Worm (Caenorhabditis elegans) whole organism, L3 larva: ENCODE measurements around the gene srx-33.
A peak's percentile ranks its signal among the peaks of the same experiment; 100 is the strongest.

Experiments
- R02D3.7 ChIP-seq: fragments of 150-350 bp; optimal IDR thresholded peaks from 2 replicates; lab custom pipeline; 2014; ENCODE audit warnings: missing biosample characterization, missing genetic modification characterization
- ZK546.5 ChIP-seq: sonication (generic microtip); optimal IDR thresholded peaks from 2 replicates; lab custom pipeline; 2017; ENCODE audit warnings: missing biosample characterization, missing genetic modification characterization
- ama-1 ChIP-seq: fragments of 150-350 bp; optimal IDR thresholded peaks from 2 replicates; lab custom pipeline; 2018
- ceh-28 ChIP-seq: fragments of 150-350 bp; optimal IDR thresholded peaks from 2 replicates; lab custom pipeline; 2014; ENCODE audit warnings: missing biosample characterization, missing genetic modification reagents, missing genetic modification characterization
- ceh-82 ChIP-seq: fragments of 150-350 bp; optimal IDR thresholded peaks from 2 replicates; lab custom pipeline; 2014; ENCODE audit warnings: missing biosample characterization, missing genetic modification characterization
- ceh-9 ChIP-seq: sonication (generic microtip); optimal IDR thresholded peaks from 2 replicates; lab custom pipeline; 2018; ENCODE audit warnings: missing biosample characterization, missing genetic modification characterization
- daf-12 ChIP-seq: fragments of 150-350 bp; optimal IDR thresholded peaks from 2 replicates; lab custom pipeline; 2014; ENCODE audit warnings: missing biosample characterization, missing genetic modification reagents, missing genetic modification characterization
- egl-27 ChIP-seq: sonication (generic microtip); optimal IDR thresholded peaks from 4 replicates; lab custom pipeline; 2017; ENCODE audit warnings: missing biosample characterization, missing genetic modification reagents, missing genetic modification characterization
- elt-2 ChIP-seq: sonication (generic microtip); optimal IDR thresholded peaks from 2 replicates; lab custom pipeline; 2016; ENCODE audit warnings: missing genetic modification reagents, mild to moderate bottlenecking, missing genetic modification characterization, missing compliant biosample characterization
- elt-3 ChIP-seq, 3 experiments: fragments of 150-350 bp in 1 of 3; sonication (generic microtip) in 2 of 3; optimal IDR thresholded peaks; 2 replicates in 2 of 3; 4 replicates in 1 of 3; lab custom pipeline; 2014 to 2017; ENCODE audit warnings: missing biosample characterization in 3 of 3, missing genetic modification characterization in 3 of 3
- eor-1 ChIP-seq, 2 experiments: fragments of 150-350 bp; optimal IDR thresholded peaks; 2 replicates each; lab custom pipeline; 2014 to 2018; ENCODE audit warnings: missing biosample characterization in 2 of 2, missing genetic modification characterization in 2 of 2
- fkh-10 ChIP-seq: sonication (generic microtip); optimal IDR thresholded peaks from 2 replicates; lab custom pipeline; 2017; ENCODE audit warnings: missing biosample characterization, missing genetic modification reagents, missing genetic modification characterization
- fkh-2 ChIP-seq: fragments of 150-350 bp; optimal IDR thresholded peaks from 2 replicates; lab custom pipeline; 2014; ENCODE audit warnings: missing biosample characterization, missing genetic modification reagents, missing genetic modification characterization
- fos-1 ChIP-seq: fragments of 150-350 bp; optimal IDR thresholded peaks from 2 replicates; lab custom pipeline; 2014; ENCODE audit warnings: missing biosample characterization, missing genetic modification characterization
- hmg-11 ChIP-seq: sonication (generic microtip); optimal IDR thresholded peaks from 2 replicates; lab custom pipeline; 2016; ENCODE audit warnings: missing genetic modification characterization, missing compliant biosample characterization
- jun-1 ChIP-seq: fragments of 150-350 bp; optimal IDR thresholded peaks from 2 replicates; lab custom pipeline; 2014; ENCODE audit warnings: missing biosample characterization, missing genetic modification reagents, missing genetic modification characterization
- lin-15B ChIP-seq: fragments of 150-350 bp; optimal IDR thresholded peaks from 2 replicates; lab custom pipeline; 2014; ENCODE audit warnings: missing biosample characterization, missing genetic modification characterization
- lin-39 ChIP-seq: fragments of 150-350 bp; optimal IDR thresholded peaks from 2 replicates; lab custom pipeline; 2018; ENCODE audit warnings: missing biosample characterization, missing genetic modification reagents, missing genetic modification characterization
- lsy-12 ChIP-seq: sonication (generic microtip); optimal IDR thresholded peaks from 2 replicates; lab custom pipeline; 2016; ENCODE audit warnings: mild to moderate bottlenecking, missing genetic modification characterization, missing compliant biosample characterization
- mdl-1 ChIP-seq: fragments of 150-350 bp; optimal IDR thresholded peaks from 2 replicates; lab custom pipeline; 2014; ENCODE audit warnings: missing biosample characterization, missing genetic modification characterization
- mml-1 ChIP-seq: fragments of 150-350 bp; sonication (generic microtip); optimal IDR thresholded peaks from 3 replicates; lab custom pipeline; 2014; ENCODE audit warnings: missing biosample characterization, missing genetic modification characterization
- nfya-1 ChIP-seq: sonication (generic microtip); optimal IDR thresholded peaks from 2 replicates; lab custom pipeline; 2017; ENCODE audit warnings: missing genetic modification characterization, mild to moderate bottlenecking, missing compliant biosample characterization, antibody characterized with exemption, moderate library complexity; ENCODE audit not compliant: insufficient read depth
- nhr-11 ChIP-seq: fragments of 150-350 bp; optimal IDR thresholded peaks from 2 replicates; lab custom pipeline; 2014; ENCODE audit warnings: missing biosample characterization, missing genetic modification characterization
- nhr-12 ChIP-seq: fragments of 150-350 bp; optimal IDR thresholded peaks from 2 replicates; lab custom pipeline; 2014; ENCODE audit warnings: missing biosample characterization, missing genetic modification characterization
- nhr-23 ChIP-seq: fragments of 150-350 bp; optimal IDR thresholded peaks from 2 replicates; lab custom pipeline; 2014; ENCODE audit warnings: missing biosample characterization, missing genetic modification reagents, missing genetic modification characterization
- nhr-237 ChIP-seq: fragments of 150-350 bp; optimal IDR thresholded peaks from 2 replicates; lab custom pipeline; 2014; ENCODE audit warnings: missing biosample characterization, missing genetic modification characterization
- nhr-25 ChIP-seq: sonication (generic microtip); optimal IDR thresholded peaks from 2 replicates; lab custom pipeline; 2017; ENCODE audit warnings: missing biosample characterization, missing genetic modification characterization
- nhr-28 ChIP-seq: fragments of 150-350 bp; optimal IDR thresholded peaks from 2 replicates; lab custom pipeline; 2014; ENCODE audit warnings: missing biosample characterization, missing genetic modification characterization
- nhr-43 ChIP-seq: sonication (generic microtip); optimal IDR thresholded peaks from 2 replicates; lab custom pipeline; 2016; ENCODE audit warnings: mild to moderate bottlenecking, missing genetic modification characterization, missing compliant biosample characterization; ENCODE audit not compliant: poor library complexity, severe bottlenecking
- nhr-67 ChIP-seq: fragments of 150-350 bp; optimal IDR thresholded peaks from 2 replicates; lab custom pipeline; 2014; ENCODE audit warnings: missing biosample characterization, missing genetic modification characterization
- nhr-76 ChIP-seq: fragments of 150-350 bp; sonication (generic microtip); optimal IDR thresholded peaks from 5 replicates; lab custom pipeline; 2014; ENCODE audit warnings: missing biosample characterization, missing genetic modification characterization
- nhr-77 ChIP-seq: fragments of 150-350 bp; optimal IDR thresholded peaks from 2 replicates; lab custom pipeline; 2014; ENCODE audit warnings: missing biosample characterization, missing genetic modification characterization
- pha-4 ChIP-seq: fragments of 150-350 bp; optimal IDR thresholded peaks from 2 replicates; lab custom pipeline; 2014; ENCODE audit warnings: missing biosample characterization, missing genetic modification reagents, missing genetic modification characterization
- pqm-1 ChIP-seq: fragments of 150-350 bp; optimal IDR thresholded peaks from 2 replicates; lab custom pipeline; 2017; ENCODE audit warnings: missing biosample characterization, missing genetic modification characterization, inconsistent platforms
- sea-2 ChIP-seq: fragments of 150-350 bp; sonication (generic microtip); optimal IDR thresholded peaks from 4 replicates; lab custom pipeline; 2014; ENCODE audit warnings: missing biosample characterization, missing genetic modification reagents, missing genetic modification characterization
- skn-1 ChIP-seq: fragments of 150-350 bp; optimal IDR thresholded peaks from 2 replicates; lab custom pipeline; 2014; ENCODE audit warnings: missing biosample characterization, missing genetic modification characterization
- snpc-4 ChIP-seq: fragments of 150-350 bp; optimal IDR thresholded peaks from 2 replicates; lab custom pipeline; 2014; ENCODE audit warnings: missing biosample characterization, missing genetic modification characterization
- tbx-2 ChIP-seq: sonication (generic microtip); optimal IDR thresholded peaks from 2 replicates; lab custom pipeline; 2016; ENCODE audit warnings: mild to moderate bottlenecking, missing genetic modification characterization, missing compliant biosample characterization
- unc-39 ChIP-seq: sonication (generic microtip); optimal IDR thresholded peaks from 4 replicates; lab custom pipeline; 2017; ENCODE audit warnings: missing biosample characterization, missing genetic modification characterization
- zag-1 ChIP-seq: fragments of 150-350 bp; optimal IDR thresholded peaks from 2 replicates; lab custom pipeline; 2014; ENCODE audit warnings: missing biosample characterization, missing genetic modification characterization
- ztf-4 ChIP-seq: fragments of 150-350 bp; optimal IDR thresholded peaks from 2 replicates; lab custom pipeline; 2014; ENCODE audit warnings: missing biosample characterization, missing genetic modification characterization

srx-33 gene

DNA sequence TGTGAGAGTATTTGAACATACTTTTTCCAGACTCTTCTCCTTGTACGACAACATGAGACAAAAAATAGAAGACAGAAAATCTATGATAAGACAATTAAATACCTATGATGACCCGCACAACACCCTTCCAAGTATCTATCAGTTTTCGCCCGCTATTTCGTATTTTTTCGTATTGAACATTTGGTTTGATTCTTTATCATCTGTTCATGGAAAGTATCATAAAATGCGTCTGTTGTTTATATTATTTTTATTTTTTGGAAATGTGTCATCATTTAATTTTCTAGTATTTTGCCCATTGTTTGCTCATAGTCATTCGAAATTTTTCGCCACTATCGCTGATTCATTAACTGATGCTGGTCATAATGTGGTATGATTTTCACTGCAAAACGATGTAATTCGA, 38.4 kb upstream of the srx-33 start, which contains the start of gene ugt-39:
Gene ugt-39, plus strand, starts transcription at position 54 of the 400 bp plus-strand sequence.
- TF ChIP-seq mml-1 (no peak), skn-1 (tag; lab: Kevin White, UChicago) (peak; percentile 38), ceh-9 (tag; lab: Kevin White, UChicago) (no peak), nhr-43 (no peak), snpc-4 (tag; lab: Kevin White, UChicago) (no peak), nhr-28 (no peak), nfya-1 (tag; lab: Kevin White, UChicago) (no peak), fkh-2 (tag; lab: Kevin White, UChicago) (no peak), elt-2 (peak; percentile 61), nhr-12 (tag; lab: Kevin White, UChicago) (no peak), mdl-1 (tag; lab: Kevin White, UChicago) (no peak), fkh-10 (GFP tag; lab: Kevin White, UChicago) (no peak), nhr-237 (tag; lab: Kevin White, UChicago) (no peak), pqm-1 (tag; lab: Kevin White, UChicago) (peak; percentile 69), lin-15B (tag; lab: Kevin White, UChicago) (no peak), zag-1 (no peak), nhr-11 (tag; lab: Kevin White, UChicago) (no peak), unc-39 (no peak), lin-39 (tag; lab: Kevin White, UChicago) (no peak), nhr-76 (tag; lab: Kevin White, UChicago) (no peak), eor-1 (tag; optimal IDR thresholded peaks at IDR 0.05; lab: Kevin White, UChicago) (no peak)
- TF ChIP-seq, all 47 proteins: peak for 3

ce11 chrV:7156079-7156478, 37.4 kb upstream of the srx-33 start, which contains the start of gene F10D2.10:
Gene F10D2.10 (minus strand): TSS chrV:7156179.
- TF ChIP-seq sea-2 (GFP tag; lab: Kevin White, UChicago) (no peak), nhr-25 (no peak), tbx-2 (tag; lab: Kevin White, UChicago) (no peak)
- TF ChIP-seq, all 47 proteins: peak for 0

- no peak for TF ChIP-seq fos-1
- TF ChIP-seq lin-15B (tag; lab: Kevin White, UChicago) = no peak
- no peak for TF ChIP-seq sea-2 (GFP tag; lab: Kevin White, UChicago)
- TF ChIP-seq daf-12 (tag; lab: Kevin White, UChicago) = no peak
- TF ChIP-seq pha-4 (tag; lab: Kevin White, UChicago) = no peak
- TF ChIP-seq lin-39 (tag; lab: Kevin White, UChicago) = no peak
- no peak for TF ChIP-seq nhr-76 (tag; lab: Kevin White, UChicago)
- TF ChIP-seq nhr-77 (tag; lab: Kevin White, UChicago) = no peak
- TF ChIP-seq ztf-4 (tag; lab: Kevin White, UChicago) = no peak
- TF ChIP-seq nfya-1 (tag; lab: Kevin White, UChicago) = no peak
- TF ChIP-seq nhr-67 (tag; lab: Kevin White, UChicago) = no peak
- TF ChIP-seq ceh-28 (tag; lab: Kevin White, UChicago) = no peak
- no peak for TF ChIP-seq nhr-28
- no peak for TF ChIP-seq ceh-9 (tag; lab: Kevin White, UChicago)
- TF ChIP-seq eor-1 (tag; optimal IDR thresholded peaks at IDR 0.05; lab: Kevin White, UChicago) = no peak
- no peak for TF ChIP-seq mdl-1 (tag; lab: Kevin White, UChicago)
- TF ChIP-seq R02D3.7 = no peak
- TF ChIP-seq, all 47 proteins: peak for 0
Measured at ce11 chrV:7153046-7153445, 34.4 kb upstream of the srx-33 start, which contains the start of gene fat-7. Gene fat-7 (minus strand): TSS chrV:7153146.

ce11 chrV:7150570-7150969, 31.9 kb upstream of the srx-33 start, which contains the start of gene F10D2.8:
Gene F10D2.8 (minus strand): TSS chrV:7150714.
- TF ChIP-seq eor-1 (tag; optimal IDR thresholded peaks at IDR 0.05; lab: Kevin White, UChicago) (no peak), ceh-82 (tag; lab: Kevin White, UChicago) (no peak), nhr-237 (tag; lab: Kevin White, UChicago) (no peak), fkh-10 (GFP tag; lab: Kevin White, UChicago) (no peak), pqm-1 (tag; lab: Kevin White, UChicago) (peak; percentile 95), nfya-1 (tag; lab: Kevin White, UChicago) (no peak), elt-3 (tag; optimal IDR thresholded peaks at IDR 0.05; lab: Kevin White, UChicago) (no peak), ama-1 (no peak), zag-1 (no peak), snpc-4 (tag; lab: Kevin White, UChicago) (no peak), nhr-23 (tag; lab: Kevin White, UChicago) (no peak), jun-1 (tag; lab: Kevin White, UChicago) (peak; percentile 21), egl-27 (tag; lab: Kevin White, UChicago) (no peak), lin-39 (tag; lab: Kevin White, UChicago) (no peak), ceh-9 (tag; lab: Kevin White, UChicago) (no peak), pha-4 (tag; lab: Kevin White, UChicago) (peak; percentile 35), unc-39 (no peak), fos-1 (no peak), ceh-28 (tag; lab: Kevin White, UChicago) (no peak), elt-2 (peak; percentile 89), ZK546.5 (no peak), hmg-11 (no peak), lsy-12 (no peak)
